Worm (Caenorhabditis elegans): ENCODE measurements around the gene lelo-4.

- no peak for TF ChIP-seq dao-5 (tag; optimal IDR thresholded peaks at IDR 0.05)
- TF ChIP-seq W03F9.2 (tag; optimal IDR thresholded peaks at IDR 0.05): no peak
Observed at ce11 chrII:5742767-5743166, 28.0 kb downstream of the lelo-4 start.
